Worm (Caenorhabditis elegans) whole organism, L1 larva: ENCODE results near the gene pwp-1.
A peak's percentile ranks its signal among the peaks of the same experiment; 100 is the strongest.

ENCODE experiments used
- C04F5.9 ChIP-seq: sonication (generic microtip); optimal IDR thresholded peaks from 2 replicates; lab custom pipeline; 2016; ENCODE audit warnings: missing genetic modification characterization, missing compliant biosample characterization
- F16B12.6 ChIP-seq: fragments of 150-350 bp; optimal IDR thresholded peaks from 2 replicates; lab custom pipeline; 2014; ENCODE audit warnings: missing biosample characterization, missing genetic modification characterization
- aha-1 ChIP-seq: fragments of 150-350 bp; optimal IDR thresholded peaks from 2 replicates; lab custom pipeline; 2014; ENCODE audit warnings: missing biosample characterization, missing genetic modification characterization
- alr-1 ChIP-seq: fragments of 200-800 bp; sonication (Bioruptor generic); optimal IDR thresholded peaks from 2 replicates; lab custom pipeline; 2018; ENCODE audit warnings: borderline replicate concordance, mild to moderate bottlenecking, missing genetic modification characterization, missing compliant biosample characterization
- ama-1 ChIP-seq: fragments of 150-350 bp; optimal IDR thresholded peaks from 2 replicates; lab custom pipeline; 2014
- blmp-1 ChIP-seq: fragments of 150-350 bp; optimal IDR thresholded peaks from 2 replicates; lab custom pipeline; 2014; ENCODE audit warnings: missing biosample characterization, missing genetic modification characterization
- ceh-82 ChIP-seq, 3 experiments: fragments of 150-350 bp in 1 of 3; sonication (generic microtip) in 2 of 3; optimal IDR thresholded peaks; 2 replicates each; lab custom pipeline; 2014 to 2017; ENCODE audit warnings: missing biosample characterization in 3 of 3, missing genetic modification characterization in 3 of 3
- ces-1 ChIP-seq: fragments of 150-350 bp; optimal IDR thresholded peaks from 2 replicates; lab custom pipeline; 2014; ENCODE audit warnings: missing biosample characterization, missing genetic modification reagents, missing genetic modification characterization
- dpl-1 ChIP-seq, 3 experiments: fragments of 150-350 bp in 2 of 3; sonication (generic microtip) in 1 of 3; optimal IDR thresholded peaks; 2 replicates each; lab custom pipeline; 2014 to 2017; ENCODE audit warnings: missing biosample characterization in 3 of 3, missing genetic modification characterization in 3 of 3, missing genetic modification reagents in 3 of 3
- dsc-1 ChIP-seq: sonication (generic microtip); optimal IDR thresholded peaks from 2 replicates; lab custom pipeline; 2016; ENCODE audit warnings: mild to moderate bottlenecking, missing genetic modification characterization, missing compliant biosample characterization
- efl-1 ChIP-seq, 4 experiments: fragments of 150-350 bp; optimal IDR thresholded peaks in 3 of 4; peaks in 1 of 4; 1 replicate in 1 of 4; 2 replicates in 3 of 4; lab custom pipeline; 2014; ENCODE audit warnings: missing biosample characterization in 2 of 4, missing genetic modification characterization in 2 of 4, missing genetic modification reagents in 2 of 4
- efl-3 ChIP-seq: fragments of 200-800 bp; sonication (Bioruptor generic); optimal IDR thresholded peaks from 2 replicates; lab custom pipeline; 2018; ENCODE audit warnings: mild to moderate bottlenecking, missing genetic modification characterization, missing compliant biosample characterization
- egl-13 ChIP-seq: sonication (generic microtip); optimal IDR thresholded peaks from 2 replicates; lab custom pipeline; 2016; ENCODE audit warnings: missing genotype, missing genetic modification reagents, missing genetic modification characterization, missing compliant biosample characterization
- egl-27 ChIP-seq, 2 experiments: fragments of 150-350 bp in 1 of 2; sonication (generic microtip); optimal IDR thresholded peaks; 3 replicates each; lab custom pipeline; 2017 to 2018; ENCODE audit warnings: missing biosample characterization in 2 of 2, missing genetic modification characterization in 2 of 2, missing genetic modification reagents in 2 of 2
- elt-3 ChIP-seq, 6 experiments: fragments of 150-350 bp in 1 of 6; sonication (generic microtip); optimal IDR thresholded peaks; 2 replicates each; lab custom pipeline; 2017 to 2018; ENCODE audit warnings: missing biosample characterization in 6 of 6, missing genetic modification characterization in 6 of 6, inconsistent platforms in 1 of 6
- ets-5 ChIP-seq: fragments of 200-800 bp; sonication (Bioruptor generic); IDR thresholded peaks from 2 replicates; pipeline ENCODE4 v1.3.6; 2022; ENCODE audit warnings: missing genetic modification characterization, missing compliant biosample characterization
- fkh-4 ChIP-seq: sonication (generic microtip); optimal IDR thresholded peaks from 2 replicates; lab custom pipeline; 2016; ENCODE audit warnings: missing compliant biosample characterization, missing genetic modification characterization, borderline replicate concordance
- fkh-8 ChIP-seq: sonication (generic microtip); optimal IDR thresholded peaks from 2 replicates; lab custom pipeline; 2016; ENCODE audit warnings: mild to moderate bottlenecking, missing genetic modification characterization, missing compliant biosample characterization
- fos-1 ChIP-seq: fragments of 150-350 bp; optimal IDR thresholded peaks from 2 replicates; lab custom pipeline; 2014; ENCODE audit warnings: missing biosample characterization, missing genetic modification characterization
- hpl-2 ChIP-seq: fragments of 150-350 bp; optimal IDR thresholded peaks from 2 replicates; lab custom pipeline; 2014; ENCODE audit warnings: missing biosample characterization, missing genetic modification reagents, missing genetic modification characterization
- isw-1 ChIP-seq: fragments of 200-800 bp; sonication (Bioruptor generic); IDR thresholded peaks from 2 replicates; pipeline ENCODE4 v1.3.6; 2022; ENCODE audit warnings: missing genetic modification characterization, missing compliant biosample characterization
- lin-13 ChIP-seq: fragments of 150-350 bp; optimal IDR thresholded peaks from 2 replicates; lab custom pipeline; 2014; ENCODE audit warnings: missing biosample characterization, missing genetic modification reagents, missing genetic modification characterization
- lin-14 ChIP-seq: fragments of 200-800 bp; sonication (Bioruptor generic); optimal IDR thresholded peaks from 2 replicates; lab custom pipeline; 2018; ENCODE audit warnings: mild to moderate bottlenecking, missing genetic modification characterization, moderate library complexity, missing compliant biosample characterization
- mab-9 ChIP-seq: fragments of 200-800 bp; sonication (Bioruptor generic); IDR thresholded peaks from 2 replicates; pipeline ENCODE4 v1.3.6; 2022; ENCODE audit warnings: missing genetic modification reagents, missing genetic modification characterization, missing compliant biosample characterization
- mdl-1 ChIP-seq, 2 experiments: fragments of 150-350 bp; optimal IDR thresholded peaks; 2 replicates each; lab custom pipeline; 2014 to 2017; ENCODE audit warnings: missing biosample characterization in 2 of 2, missing genetic modification characterization in 2 of 2, inconsistent platforms in 1 of 2
- mep-1 ChIP-seq: fragments of 150-350 bp; optimal IDR thresholded peaks from 2 replicates; lab custom pipeline; 2014; ENCODE audit warnings: missing biosample characterization, missing genetic modification characterization
- nhr-20 ChIP-seq: sonication (generic microtip); optimal IDR thresholded peaks from 2 replicates; lab custom pipeline; 2016; ENCODE audit warnings: mild to moderate bottlenecking, missing genetic modification characterization, missing compliant biosample characterization
- nhr-237 ChIP-seq: fragments of 150-350 bp; optimal IDR thresholded peaks from 2 replicates; lab custom pipeline; 2014; ENCODE audit warnings: missing biosample characterization, missing genetic modification characterization
- nhr-28 ChIP-seq: fragments of 150-350 bp; optimal IDR thresholded peaks from 2 replicates; lab custom pipeline; 2014; ENCODE audit warnings: missing biosample characterization, missing genetic modification characterization
- nhr-47 ChIP-seq: sonication (generic microtip); optimal IDR thresholded peaks from 2 replicates; lab custom pipeline; 2016; ENCODE audit warnings: mild to moderate bottlenecking, missing genetic modification characterization, moderate library complexity, missing compliant biosample characterization
- nhr-71 ChIP-seq: sonication (generic microtip); optimal IDR thresholded peaks from 2 replicates; lab custom pipeline; 2016; ENCODE audit warnings: mild to moderate bottlenecking, missing genetic modification characterization, moderate library complexity, missing compliant biosample characterization
- nhr-84 ChIP-seq: sonication (generic microtip); optimal IDR thresholded peaks from 2 replicates; lab custom pipeline; 2017; ENCODE audit warnings: missing biosample characterization, missing genetic modification characterization
- nhr-90 ChIP-seq: sonication (generic microtip); optimal IDR thresholded peaks from 2 replicates; lab custom pipeline; 2016; ENCODE audit warnings: mild to moderate bottlenecking, missing genetic modification characterization, missing compliant biosample characterization; ENCODE audit not compliant: poor library complexity
- pag-3 ChIP-seq: sonication (generic microtip); optimal IDR thresholded peaks from 2 replicates; lab custom pipeline; 2017; ENCODE audit warnings: missing genetic modification characterization, mild to moderate bottlenecking, missing compliant biosample characterization, antibody characterized with exemption, borderline replicate concordance; ENCODE audit not compliant: insufficient read depth
- pax-3 ChIP-seq: fragments of 200-800 bp; sonication (Bioruptor generic); optimal IDR thresholded peaks from 2 replicates; lab custom pipeline; 2018; ENCODE audit warnings: mild to moderate bottlenecking, missing genetic modification characterization, moderate library complexity, missing compliant biosample characterization
- pqm-1 ChIP-seq: sonication (generic microtip); optimal IDR thresholded peaks from 3 replicates; lab custom pipeline; 2017; ENCODE audit warnings: missing biosample characterization, missing genetic modification characterization
- rnt-1 ChIP-seq: sonication (generic microtip); optimal IDR thresholded peaks from 2 replicates; lab custom pipeline; 2016; ENCODE audit warnings: mild to moderate bottlenecking, missing genetic modification characterization, moderate library complexity, missing compliant biosample characterization
- skn-1 ChIP-seq: fragments of 150-350 bp; optimal IDR thresholded peaks from 2 replicates; lab custom pipeline; 2014; ENCODE audit warnings: missing biosample characterization, missing genetic modification characterization
- snpc-4 ChIP-seq: fragments of 150-350 bp; optimal IDR thresholded peaks from 2 replicates; lab custom pipeline; 2014; ENCODE audit warnings: missing biosample characterization, missing genetic modification characterization
- snu-23 ChIP-seq: sonication (generic microtip); optimal IDR thresholded peaks from 2 replicates; lab custom pipeline; 2016; ENCODE audit warnings: missing genetic modification characterization, missing compliant biosample characterization
- sptf-1 ChIP-seq: fragments of 150-350 bp; optimal IDR thresholded peaks from 2 replicates; lab custom pipeline; 2014; ENCODE audit warnings: missing biosample characterization, missing genetic modification characterization
- sup-37 ChIP-seq: fragments of 200-800 bp; sonication (Bioruptor generic); optimal IDR thresholded peaks from 2 replicates; lab custom pipeline; 2018; ENCODE audit warnings: mild to moderate bottlenecking, missing genetic modification characterization, missing compliant biosample characterization
- swsn-7 ChIP-seq: sonication (generic microtip); optimal IDR thresholded peaks from 2 replicates; lab custom pipeline; 2016; ENCODE audit warnings: missing genetic modification characterization, missing compliant biosample characterization
- tlp-1 ChIP-seq: fragments of 150-350 bp; optimal IDR thresholded peaks from 2 replicates; lab custom pipeline; 2014; ENCODE audit warnings: missing biosample characterization, missing genetic modification characterization
- unc-86 ChIP-seq: sonication (generic microtip); optimal IDR thresholded peaks from 2 replicates; lab custom pipeline; 2016; ENCODE audit warnings: missing genetic modification characterization, missing compliant biosample characterization
- unc-98 ChIP-seq: fragments of 200-800 bp; sonication (Bioruptor generic); IDR thresholded peaks from 2 replicates; pipeline ENCODE4 v1.3.6; 2022; ENCODE audit warnings: missing genetic modification characterization, missing compliant biosample characterization
- vab-15 ChIP-seq: sonication (generic microtip); optimal IDR thresholded peaks from 2 replicates; lab custom pipeline; 2017; ENCODE audit warnings: missing genotype, mild to moderate bottlenecking, missing genetic modification characterization, missing compliant biosample characterization
- xbp-1 ChIP-seq: sonication (generic microtip); optimal IDR thresholded peaks from 2 replicates; lab custom pipeline; 2016; ENCODE audit warnings: missing genetic modification characterization, missing compliant biosample characterization
- zag-1 ChIP-seq: fragments of 150-350 bp; optimal IDR thresholded peaks from 2 replicates; lab custom pipeline; 2014; ENCODE audit warnings: missing biosample characterization, missing genetic modification characterization

The pwp-1 gene

ce11 chrIV:13236485-13236884 is at the start of gene pwp-1:
Gene pwp-1 (minus strand): TSS chrIV:13236585.
- no peak for TF ChIP-seq pqm-1 (tag; lab: Kevin White, UChicago)
- TF ChIP-seq egl-27 (tag; optimal IDR thresholded peaks at IDR 0.05; lab: Kevin White, UChicago), result no peak
- TF ChIP-seq isw-1 (GFP tag; lab: Robert Waterston, UW), result no peak
- TF ChIP-seq aha-1, result no peak
- no peak for TF ChIP-seq efl-3 (GFP tag; lab: Kevin White, UChicago)
- TF ChIP-seq ces-1 (GFP tag; lab: Kevin White, UChicago), result no peak
- TF ChIP-seq fos-1, result no peak
- no peak for TF ChIP-seq sup-37 (GFP tag; lab: Kevin White, UChicago)
- TF ChIP-seq efl-1 (optimal IDR thresholded peaks at IDR 0.05; lab: Kevin White, UChicago), result no peak
- TF ChIP-seq efl-1 (GFP tag; optimal IDR thresholded peaks at IDR 0.05 in 1 of 2; lab: Kevin White, UChicago), result no peak
- no peak for TF ChIP-seq ets-5 (GFP tag; lab: Robert Waterston, UW)
- TF ChIP-seq fkh-4 (tag; lab: Kevin White, UChicago), result no peak
- TF ChIP-seq dsc-1, result no peak
- no peak for TF ChIP-seq nhr-20 (tag; lab: Kevin White, UChicago)
- no peak for TF ChIP-seq lin-14 (GFP tag; lab: Kevin White, UChicago)
- TF ChIP-seq nhr-90 (tag; lab: Kevin White, UChicago), result no peak
- TF ChIP-seq nhr-28 (tag; lab: Kevin White, UChicago), result no peak
- TF ChIP-seq blmp-1 (tag; lab: Kevin White, UChicago), result no peak
- no peak for TF ChIP-seq egl-13
- TF ChIP-seq elt-3 (tag; optimal IDR thresholded peaks at IDR 0.05; lab: Kevin White, UChicago), result no peak
- no peak for TF ChIP-seq swsn-7 (tag; lab: Kevin White, UChicago)

DNA sequence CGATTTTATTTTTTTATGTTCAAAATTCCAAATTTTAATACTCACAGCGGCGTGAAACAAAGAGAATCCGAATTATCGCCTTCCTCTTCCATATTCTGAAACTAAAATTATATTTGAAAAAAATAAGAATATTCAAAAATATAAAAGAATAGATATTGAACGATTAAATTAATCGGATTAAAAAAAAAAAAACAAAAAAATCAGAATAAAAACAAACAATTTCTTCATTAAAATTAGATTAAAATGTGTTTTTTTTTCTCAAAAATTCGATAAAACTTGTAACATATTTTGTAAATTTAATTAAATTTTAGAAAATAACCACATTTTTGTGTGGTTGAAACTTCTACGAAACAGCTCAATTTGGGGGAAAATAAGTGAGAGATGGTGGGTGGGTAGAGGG is 46.4 kb upstream of the pwp-1 start, which contains the start of gene cpsf-3:
Gene cpsf-3 (minus strand): TSS at position 101 of the 400 bp plus-strand sequence.
- no peak for TF ChIP-seq mdl-1 (tag; optimal IDR thresholded peaks at IDR 0.05; lab: Kevin White, UChicago)
- TF ChIP-seq ama-1 (lab: Kevin White, UChicago), result no peak
- no peak for TF ChIP-seq rnt-1 (tag; lab: Kevin White, UChicago)
- TF ChIP-seq unc-98 (GFP tag; lab: Robert Waterston, UW), result no peak
- TF ChIP-seq mab-9, result no peak
- TF ChIP-seq sptf-1 (tag; lab: Kevin White, UChicago), result no peak
- no peak for TF ChIP-seq alr-1 (tag; lab: Kevin White, UChicago)
- no peak for TF ChIP-seq nhr-237 (tag; lab: Kevin White, UChicago)
- no peak for TF ChIP-seq hpl-2
- TF ChIP-seq pag-3, result no peak
- no peak for TF ChIP-seq zag-1 (tag; lab: Kevin White, UChicago)
- TF ChIP-seq blmp-1 (tag; lab: Kevin White, UChicago), result no peak
- no peak for TF ChIP-seq pax-3 (tag; lab: Kevin White, UChicago)
- TF ChIP-seq isw-1 (GFP tag; lab: Robert Waterston, UW), result no peak
- no peak for TF ChIP-seq nhr-84 (tag; lab: Kevin White, UChicago)
- no peak for TF ChIP-seq unc-86 (tag; lab: Kevin White, UChicago)
- TF ChIP-seq F16B12.6 (tag; lab: Kevin White, UChicago), result no peak

DNA sequence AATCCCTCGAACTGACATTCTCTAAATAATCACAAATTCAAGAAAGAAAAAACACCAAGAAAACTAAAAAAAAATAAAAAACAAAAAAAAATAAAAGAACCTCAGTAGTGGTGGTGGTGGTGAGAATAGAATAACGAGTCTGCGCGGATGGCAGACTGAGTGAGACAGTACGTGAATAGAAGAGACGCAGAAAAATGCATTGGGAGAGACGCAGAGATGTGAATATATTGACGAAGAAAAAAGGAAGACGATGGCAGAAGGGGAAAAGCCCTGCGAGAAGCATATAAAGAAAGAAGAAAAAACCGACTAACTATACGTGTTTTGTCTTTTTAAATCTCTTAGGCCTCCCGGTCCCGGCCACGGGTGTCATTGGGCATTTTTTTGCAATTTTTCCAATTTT is 36.1 kb upstream of the pwp-1 start, which contains the start of gene unc-26:
Gene unc-26 (minus strand): TSS at position 23 of the 400 bp plus-strand sequence.
- TF ChIP-seq alr-1 (tag; lab: Kevin White, UChicago) (no peak), mep-1 (tag; lab: Kevin White, UChicago) (peak; percentile 20), fkh-8 (tag; lab: Kevin White, UChicago) (no peak), dsc-1 (peak; percentile 22), nhr-71 (tag; lab: Kevin White, UChicago) (peak; percentile 53), dpl-1 (GFP tag; optimal IDR thresholded peaks at IDR 0.05; lab: Kevin White, UChicago) (peak in 1 of 3 experiments; percentile 6), ceh-82 (tag; optimal IDR thresholded peaks at IDR 0.05; lab: Kevin White, UChicago) (peak in 1 of 3 experiments; percentile 63), efl-1 (optimal IDR thresholded peaks at IDR 0.05; lab: Kevin White, UChicago) (peak; percentile 47 to 60), efl-1 (GFP tag; optimal IDR thresholded peaks at IDR 0.05 in 1 of 2; lab: Kevin White, UChicago) (no peak), nhr-47 (tag; lab: Kevin White, UChicago) (peak; percentile 53), swsn-7 (tag; lab: Kevin White, UChicago) (peak; percentile 46), ces-1 (GFP tag; lab: Kevin White, UChicago) (no peak), lin-13 (no peak), snu-23 (GFP tag; lab: Kevin White, UChicago) (peak; percentile 43), vab-15 (tag; lab: Kevin White, UChicago) (no peak), pqm-1 (tag; lab: Kevin White, UChicago) (no peak), C04F5.9 (tag; lab: Kevin White, UChicago) (no peak), xbp-1 (tag; lab: Kevin White, UChicago) (peak; percentile 29), blmp-1 (tag; lab: Kevin White, UChicago) (peak; percentile 19), skn-1 (no peak), unc-98 (GFP tag; lab: Robert Waterston, UW) (no peak), snpc-4 (no peak), tlp-1 (tag; lab: Kevin White, UChicago) (no peak)
